Fruit fly (Drosophila melanogaster) whole organism, prepupa: Measurements from ENCODE around the gene inaF-B.

Source experiments
- CG10631 ChIP-seq: fragments of 200-800 bp; sonication (Bioruptor generic); optimal IDR thresholded peaks from 2 replicates; lab custom pipeline; 2016; ENCODE audit warnings: missing biosample characterization, missing genetic modification characterization
- CG10669 ChIP-seq: fragments of 200-800 bp; sonication (Bioruptor generic); optimal IDR thresholded peaks from 3 replicates; lab custom pipeline; 2018; ENCODE audit warnings: missing biosample characterization, mild to moderate bottlenecking, missing genetic modification characterization, moderate library complexity
- CG11294 ChIP-seq: fragments of 200-800 bp; sonication (Bioruptor generic); IDR thresholded peaks from 2 replicates; pipeline ENCODE4 v1.3.6; 2022; ENCODE audit warnings: missing biosample characterization, missing genetic modification characterization
- CG11902 ChIP-seq: fragments of 200-800 bp; sonication (Bioruptor generic); optimal IDR thresholded peaks from 3 replicates; lab custom pipeline; 2016; ENCODE audit warnings: missing biosample characterization, missing genetic modification characterization
- CG15336 ChIP-seq: fragments of 200-800 bp; sonication (Bioruptor generic); IDR thresholded peaks from 2 replicates; pipeline ENCODE4 v1.3.6; 2022; ENCODE audit warnings: missing biosample characterization, missing genetic modification characterization
- CG1621 ChIP-seq: fragments of 200-800 bp; sonication (Bioruptor generic); optimal IDR thresholded peaks from 3 replicates; lab custom pipeline; 2018; ENCODE audit warnings: missing biosample characterization, mild to moderate bottlenecking, missing genetic modification characterization
- CG3032 ChIP-seq: fragments of 200-800 bp; optimal IDR thresholded peaks from 2 replicates; lab custom pipeline; 2019; ENCODE audit warnings: missing biosample characterization, mild to moderate bottlenecking, missing genetic modification characterization, moderate library complexity
- CG32006 ChIP-seq: fragments of 200-800 bp; sonication (Bioruptor generic); optimal IDR thresholded peaks from 3 replicates; lab custom pipeline; 2017; ENCODE audit warnings: missing biosample characterization, mild to moderate bottlenecking, missing genetic modification characterization
- CG4318 ChIP-seq: fragments of 200-800 bp; sonication (Bioruptor generic); optimal IDR thresholded peaks from 3 replicates; lab custom pipeline; 2017; ENCODE audit warnings: missing biosample characterization, mild to moderate bottlenecking, missing genetic modification characterization
- CG6792 ChIP-seq: fragments of 200-800 bp; sonication (Bioruptor generic); optimal IDR thresholded peaks from 3 replicates; lab custom pipeline; 2016; ENCODE audit warnings: missing biosample characterization, missing genetic modification characterization
- CG6808 ChIP-seq: fragments of 200-800 bp; sonication (Bioruptor generic); optimal IDR thresholded peaks from 3 replicates; lab custom pipeline; 2017; ENCODE audit warnings: missing biosample characterization, missing genetic modification characterization, mild to moderate bottlenecking, moderate library complexity, missing genetic modification reagents
- CG6854 ChIP-seq: fragments of 200-800 bp; sonication (Bioruptor generic); optimal IDR thresholded peaks from 2 replicates; lab custom pipeline; 2017; ENCODE audit warnings: missing biosample characterization, mild to moderate bottlenecking, missing genetic modification characterization
- CG7368 ChIP-seq: fragments of 200-800 bp; sonication (Bioruptor generic); optimal IDR thresholded peaks from 3 replicates; lab custom pipeline; 2016; ENCODE audit warnings: missing biosample characterization, missing genetic modification characterization
- CG8119 ChIP-seq: fragments of 200-800 bp; sonication (Bioruptor generic); IDR thresholded peaks from 3 replicates; pipeline ENCODE4 v1.3.6; 2022; ENCODE audit warnings: missing biosample characterization, missing genetic modification characterization
- Eip75B ChIP-seq: fragments of 200-800 bp; sonication (Bioruptor generic); optimal IDR thresholded peaks from 3 replicates; lab custom pipeline; 2016; ENCODE audit warnings: missing biosample characterization, missing genetic modification characterization
- Eip78C ChIP-seq: fragments of 200-800 bp; sonication (Bioruptor generic); peaks from one replicate; lab custom pipeline; 2016; ENCODE audit warnings: missing biosample characterization, missing genetic modification characterization
- Eip93F ChIP-seq: fragments of 200-800 bp; sonication (Bioruptor generic); optimal IDR thresholded peaks from 2 replicates; lab custom pipeline; 2016; ENCODE audit warnings: missing biosample characterization, mild to moderate bottlenecking, missing genetic modification characterization
- Ets96B ChIP-seq: fragments of 200-800 bp; optimal IDR thresholded peaks from 2 replicates; lab custom pipeline; 2019; ENCODE audit warnings: missing biosample characterization, mild to moderate bottlenecking, missing genetic modification characterization, moderate library complexity
- Hr39 ChIP-seq: fragments of 200-800 bp; sonication (Bioruptor generic); optimal IDR thresholded peaks from 2 replicates; lab custom pipeline; 2016; ENCODE audit warnings: missing biosample characterization, missing genetic modification characterization
- Hr4 ChIP-seq: fragments of 200-800 bp; sonication (Bioruptor generic); optimal IDR thresholded peaks from 3 replicates; lab custom pipeline; 2016; ENCODE audit warnings: missing biosample characterization, missing genetic modification characterization
- Met ChIP-seq: fragments of 200-800 bp; sonication (Bioruptor generic); optimal IDR thresholded peaks from 3 replicates; lab custom pipeline; 2016; ENCODE audit warnings: missing biosample characterization, missing genetic modification characterization
- OdsH ChIP-seq: fragments of 200-800 bp; sonication (Bioruptor generic); optimal IDR thresholded peaks from 3 replicates; lab custom pipeline; 2016; ENCODE audit warnings: missing biosample characterization, missing genetic modification characterization
- Sox102F ChIP-seq: fragments of 200-800 bp; sonication (Bioruptor generic); optimal IDR thresholded peaks from 2 replicates; lab custom pipeline; 2016; ENCODE audit warnings: missing biosample characterization, mild to moderate bottlenecking, missing genetic modification characterization
- Sox14 ChIP-seq: fragments of 200-800 bp; sonication (Bioruptor generic); optimal IDR thresholded peaks from 3 replicates; lab custom pipeline; 2016; ENCODE audit warnings: missing biosample characterization, missing genetic modification characterization
- Sox15 ChIP-seq: fragments of 200-800 bp; sonication (Bioruptor generic); optimal IDR thresholded peaks from 3 replicates; lab custom pipeline; 2016; ENCODE audit warnings: missing biosample characterization, missing genetic modification characterization
- achi ChIP-seq: fragments of 200-800 bp; sonication (Bioruptor generic); optimal IDR thresholded peaks from 3 replicates; lab custom pipeline; 2016; ENCODE audit warnings: missing biosample characterization, missing genetic modification characterization
- cyc ChIP-seq: fragments of 200-800 bp; sonication (Bioruptor generic); optimal IDR thresholded peaks from 3 replicates; lab custom pipeline; 2016; ENCODE audit warnings: missing biosample characterization, missing genetic modification characterization
- dac ChIP-seq: fragments of 200-800 bp; sonication (Bioruptor generic); optimal IDR thresholded peaks from 2 replicates; lab custom pipeline; 2017; ENCODE audit warnings: missing biosample characterization, mild to moderate bottlenecking, missing genetic modification characterization
- fd59A ChIP-seq: fragments of 200-800 bp; sonication (Bioruptor generic); optimal IDR thresholded peaks from 2 replicates; lab custom pipeline; 2017; ENCODE audit warnings: missing biosample characterization, mild to moderate bottlenecking, missing genetic modification characterization, missing genetic modification reagents
- fd85E ChIP-seq: fragments of 200-800 bp; sonication (Bioruptor generic); optimal IDR thresholded peaks from 3 replicates; lab custom pipeline; 2016; ENCODE audit warnings: missing biosample characterization, missing genetic modification characterization
- pdm3 ChIP-seq: fragments of 200-800 bp; sonication (Bioruptor generic); optimal IDR thresholded peaks from 3 replicates; lab custom pipeline; 2016; ENCODE audit warnings: missing biosample characterization, missing genetic modification characterization
- salr ChIP-seq, 2 experiments: fragments of 200-800 bp; sonication (Bioruptor generic); optimal IDR thresholded peaks; 3 replicates each; lab custom pipeline; 2016 to 2018; ENCODE audit warnings: missing biosample characterization in 2 of 2, missing genetic modification characterization in 2 of 2, mild to moderate bottlenecking in 1 of 2
- ss ChIP-seq, 2 experiments: fragments of 200-800 bp; sonication (Bioruptor generic); optimal IDR thresholded peaks; 2 replicates in 1 of 2; 3 replicates in 1 of 2; lab custom pipeline; 2017 to 2018; ENCODE audit warnings: mild to moderate bottlenecking in 2 of 2, missing biosample characterization in 2 of 2, missing genetic modification characterization in 2 of 2, moderate library complexity in 1 of 2
- vri ChIP-seq: fragments of 200-800 bp; sonication (Bioruptor generic); optimal IDR thresholded peaks from 3 replicates; lab custom pipeline; 2016; ENCODE audit warnings: missing biosample characterization, mild to moderate bottlenecking, missing genetic modification characterization

inaF-B gene

DNA sequence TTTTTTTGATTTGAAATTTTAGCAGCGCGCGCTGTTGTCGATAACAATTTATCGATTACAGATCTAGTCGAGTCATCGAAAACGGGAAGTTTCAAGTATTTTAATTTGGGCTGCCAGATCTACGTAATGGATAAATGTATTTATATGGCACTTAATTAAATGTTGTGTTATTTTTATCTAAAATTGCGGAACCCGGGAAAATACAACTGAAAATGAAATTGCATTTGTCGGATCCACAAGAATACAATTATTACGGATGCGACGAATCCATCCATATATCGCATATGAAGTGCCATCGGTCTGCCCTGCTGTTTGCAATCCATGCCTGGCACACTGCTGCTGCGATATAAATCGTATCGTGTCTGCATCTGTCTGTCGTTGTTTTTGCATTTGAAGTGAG, 12.4 kb downstream of the inaF-B start, which contains the start of gene Tango10 (continued):
- TF ChIP-seq Eip78C (GFP tag; lab: Kevin White, UChicago) (peak; percentile 41), Ets96B (tag; lab: Kevin White, UChicago) (peak; percentile 32), achi (peak; percentile 43), cyc (GFP tag; lab: Kevin White, UChicago) (peak; percentile 52), Sox15 (GFP tag; lab: Kevin White, UChicago) (peak; percentile 16), CG11294 (GFP tag; lab: Robert Waterston, UW) (no peak), Eip75B (GFP tag; lab: Kevin White, UChicago) (peak; percentile 27)

DNA sequence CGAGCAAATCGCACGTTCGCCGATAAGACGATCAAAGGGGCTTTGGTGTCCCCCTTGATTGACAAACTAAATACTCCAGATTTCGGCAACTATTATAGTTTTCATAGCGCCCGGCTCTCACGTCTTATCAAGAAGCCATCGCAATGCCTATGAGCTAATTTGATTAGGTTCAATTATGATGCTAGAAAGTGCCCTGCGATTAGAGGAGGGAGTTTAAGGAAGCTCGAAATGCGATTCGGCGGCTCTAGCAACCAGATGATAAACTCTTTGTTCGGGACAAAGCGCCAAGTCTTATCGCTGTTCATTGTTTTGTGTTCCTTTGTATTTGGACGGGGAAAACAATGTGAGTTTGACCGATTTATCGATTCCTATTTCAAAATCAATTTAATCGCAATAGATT, 14.7 kb downstream of the inaF-B start:
- no peak for TF ChIP-seq salr (GFP tag; optimal IDR thresholded peaks at IDR 0.05; lab: Kevin White, UChicago)
- no peak for TF ChIP-seq pdm3 (GFP tag; lab: Kevin White, UChicago)
- no peak for TF ChIP-seq Hr4
- no peak for TF ChIP-seq CG6808 (GFP tag; lab: Kevin White, UChicago)
- TF ChIP-seq cyc (GFP tag; lab: Kevin White, UChicago) = no peak
- TF ChIP-seq Met (GFP tag; lab: Kevin White, UChicago) = no peak
- peak; percentile 71 for TF ChIP-seq vri (GFP tag; lab: Kevin White, UChicago)
- TF ChIP-seq CG6854 = no peak
- TF ChIP-seq CG4318 (GFP tag; lab: Kevin White, UChicago) = no peak
- no peak for TF ChIP-seq dac (GFP tag; lab: Kevin White, UChicago)
- TF ChIP-seq CG6792 (GFP tag; lab: Kevin White, UChicago) = no peak
- TF ChIP-seq CG7368 = no peak
- TF ChIP-seq CG1621 (tag; lab: Kevin White, UChicago) = no peak
- peak; percentile 56 for TF ChIP-seq Sox14
- no peak for TF ChIP-seq CG15336 (GFP tag; lab: Robert Waterston, UW)
- no peak for TF ChIP-seq fd85E (GFP tag; lab: Kevin White, UChicago)
- peak; percentile 12 for TF ChIP-seq Eip78C (GFP tag; lab: Kevin White, UChicago)
- TF ChIP-seq ss (GFP tag; optimal IDR thresholded peaks at IDR 0.05; lab: Kevin White, UChicago) = no peak
- TF ChIP-seq Sox102F = no peak
- TF ChIP-seq CG10669 (GFP tag; lab: Kevin White, UChicago) = no peak

DNA sequence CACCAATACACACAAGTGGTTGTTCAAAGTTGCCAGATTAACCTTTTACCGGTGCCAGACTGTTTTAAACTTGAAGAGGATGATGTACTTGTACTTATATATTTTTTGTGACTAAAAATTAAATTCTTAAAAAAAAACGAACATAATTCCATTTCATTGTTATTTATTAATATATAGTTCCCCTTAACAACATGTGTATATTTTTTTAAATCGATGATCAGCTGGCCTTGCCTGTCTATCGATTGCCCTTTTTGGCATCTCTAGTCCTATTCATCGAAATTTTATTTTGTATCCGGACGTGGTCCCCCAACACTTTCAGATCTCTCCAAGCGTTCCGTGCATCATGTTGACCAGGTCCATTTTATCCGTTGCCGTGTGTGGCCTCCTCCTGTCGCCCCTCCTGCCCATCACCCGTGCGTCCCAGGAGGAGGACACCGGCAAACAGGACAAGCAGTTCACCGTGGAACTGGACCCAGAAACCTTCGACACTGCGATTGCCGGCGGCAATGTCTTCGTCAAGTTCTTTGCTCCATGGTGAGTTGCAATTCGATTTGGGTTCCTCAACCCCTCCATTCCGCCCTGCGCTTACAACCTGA, 15.7 kb downstream of the inaF-B start, which contains the start of gene prtp:
Gene prtp, plus strand, starts transcription at position 26 of the 596 bp plus-strand sequence.
- TF ChIP-seq salr (GFP tag; optimal IDR thresholded peaks at IDR 0.05; lab: Kevin White, UChicago) = no peak
- peak; percentile 57 for TF ChIP-seq Eip78C (GFP tag; lab: Kevin White, UChicago)
- TF ChIP-seq CG11294 (GFP tag; lab: Robert Waterston, UW) = no peak
- no peak for TF ChIP-seq CG15336 (GFP tag; lab: Robert Waterston, UW)
- TF ChIP-seq Eip93F (GFP tag; lab: Kevin White, UChicago) = peak; percentile 80
- TF ChIP-seq CG1621 (tag; lab: Kevin White, UChicago) = peak; percentile 90
- no peak for TF ChIP-seq OdsH (GFP tag; lab: Kevin White, UChicago)
- TF ChIP-seq fd59A (GFP tag; lab: Kevin White, UChicago) = no peak
- no peak for TF ChIP-seq Hr39
- TF ChIP-seq CG32006 (GFP tag; lab: Kevin White, UChicago) = no peak
- TF ChIP-seq CG10631 = no peak
- TF ChIP-seq CG8119 = no peak
- TF ChIP-seq CG3032 (tag; lab: Kevin White, UChicago) = no peak
- TF ChIP-seq CG4318 (GFP tag; lab: Kevin White, UChicago) = no peak
- no peak for TF ChIP-seq Sox15 (GFP tag; lab: Kevin White, UChicago)
- no peak for TF ChIP-seq CG11902 (GFP tag; lab: Kevin White, UChicago)
